Fruit fly (Drosophila melanogaster) whole organism, embryonic: Measurements from ENCODE around the gene CG13457.

ENCODE experiments used
- Bdp1 ChIP-seq: fragments of 200-800 bp; sonication (Bioruptor generic); optimal IDR thresholded peaks from 3 replicates; lab custom pipeline; 2016; ENCODE audit warnings: missing biosample characterization, missing genetic modification characterization
- CG2116 ChIP-seq: fragments of 200-800 bp; sonication (Bioruptor generic); optimal IDR thresholded peaks from 3 replicates; lab custom pipeline; 2018; ENCODE audit warnings: missing biosample characterization, mild to moderate bottlenecking, missing genetic modification characterization
- CG6765 ChIP-seq: fragments of 200-800 bp; sonication (Bioruptor generic); optimal IDR thresholded peaks from 3 replicates; lab custom pipeline; 2017; ENCODE audit warnings: missing biosample characterization, mild to moderate bottlenecking, missing genetic modification characterization
- CG7928 ChIP-seq: fragments of 200-800 bp; sonication (Bioruptor generic); optimal IDR thresholded peaks from 2 replicates; lab custom pipeline; 2017; ENCODE audit warnings: missing biosample characterization, mild to moderate bottlenecking, missing genetic modification characterization
- Dad ChIP-seq: fragments of 200-800 bp; sonication (Bioruptor generic); optimal IDR thresholded peaks from 3 replicates; lab custom pipeline; 2016; ENCODE audit warnings: missing biosample characterization, missing genetic modification characterization
- Rx ChIP-seq: fragments of 200-800 bp; sonication (Bioruptor generic); IDR thresholded peaks from 2 replicates; pipeline ENCODE4 v1.3.6; 2022; ENCODE audit warnings: missing biosample characterization, missing genetic modification characterization
- crc ChIP-seq: fragments of 200-800 bp; sonication (Bioruptor generic); optimal IDR thresholded peaks from 2 replicates; lab custom pipeline; 2016; ENCODE audit warnings: missing biosample characterization, missing genetic modification characterization
- pnt ChIP-seq: fragments of 200-800 bp; sonication (Bioruptor generic); optimal IDR thresholded peaks from 3 replicates; lab custom pipeline; 2016; ENCODE audit warnings: missing biosample characterization, missing genetic modification characterization
- pros ChIP-seq: fragments of 200-800 bp; sonication (Bioruptor generic); optimal IDR thresholded peaks from 3 replicates; lab custom pipeline; 2019; ENCODE audit warnings: missing biosample characterization, mild to moderate bottlenecking, missing genetic modification characterization, moderate library complexity
- tx ChIP-seq: fragments of 200-800 bp; sonication (Bioruptor generic); optimal IDR thresholded peaks from 2 replicates; lab custom pipeline; 2016; ENCODE audit warnings: missing biosample characterization, missing genetic modification characterization

Gene CG13457

dm6 chr3L:15078347-15078746 lies 52.8 kb downstream of the CG13457 start, which contains the start of gene Or71a:
TSS of gene Or71a (minus strand) at chr3L:15078447.
- no peak for TF ChIP-seq Bdp1 (GFP tag; lab: Kevin White, UChicago)
- TF ChIP-seq CG7928 (GFP tag; lab: Kevin White, UChicago): no peak
- TF ChIP-seq crc (GFP tag; lab: Kevin White, UChicago): no peak
- no peak for TF ChIP-seq CG2116 (GFP tag; lab: Kevin White, UChicago)
- TF ChIP-seq CG6765 (GFP tag; lab: Kevin White, UChicago): no peak
- no peak for TF ChIP-seq Rx (GFP tag; lab: Robert Waterston, UW)
- TF ChIP-seq Dad: no peak
- TF ChIP-seq pros: no peak
- TF ChIP-seq pnt: no peak
- TF ChIP-seq tx (GFP tag; lab: Kevin White, UChicago): no peak
